Fruit fly (Drosophila melanogaster): ENCODE measurements around the gene Tm2.

- TF ChIP-seq usp (GFP tag; optimal IDR thresholded peaks at IDR 0.05) (no peak), Jarid2 (GFP tag; optimal IDR thresholded peaks at IDR 0.05) (no peak), H15 (GFP tag; IDR thresholded peaks at IDR 0.05) (no peak), Neu2 (GFP tag; optimal IDR thresholded peaks at IDR 0.05; ENCODE audit: borderline replicate concordance) (no peak)
Observed at dm6 chr3R:15342432-15342925, 32.5 kb downstream of the Tm2 start.
